Worm (Caenorhabditis elegans): ENCODE measurements around the gene lst-5.

Gene lst-5

DNA sequence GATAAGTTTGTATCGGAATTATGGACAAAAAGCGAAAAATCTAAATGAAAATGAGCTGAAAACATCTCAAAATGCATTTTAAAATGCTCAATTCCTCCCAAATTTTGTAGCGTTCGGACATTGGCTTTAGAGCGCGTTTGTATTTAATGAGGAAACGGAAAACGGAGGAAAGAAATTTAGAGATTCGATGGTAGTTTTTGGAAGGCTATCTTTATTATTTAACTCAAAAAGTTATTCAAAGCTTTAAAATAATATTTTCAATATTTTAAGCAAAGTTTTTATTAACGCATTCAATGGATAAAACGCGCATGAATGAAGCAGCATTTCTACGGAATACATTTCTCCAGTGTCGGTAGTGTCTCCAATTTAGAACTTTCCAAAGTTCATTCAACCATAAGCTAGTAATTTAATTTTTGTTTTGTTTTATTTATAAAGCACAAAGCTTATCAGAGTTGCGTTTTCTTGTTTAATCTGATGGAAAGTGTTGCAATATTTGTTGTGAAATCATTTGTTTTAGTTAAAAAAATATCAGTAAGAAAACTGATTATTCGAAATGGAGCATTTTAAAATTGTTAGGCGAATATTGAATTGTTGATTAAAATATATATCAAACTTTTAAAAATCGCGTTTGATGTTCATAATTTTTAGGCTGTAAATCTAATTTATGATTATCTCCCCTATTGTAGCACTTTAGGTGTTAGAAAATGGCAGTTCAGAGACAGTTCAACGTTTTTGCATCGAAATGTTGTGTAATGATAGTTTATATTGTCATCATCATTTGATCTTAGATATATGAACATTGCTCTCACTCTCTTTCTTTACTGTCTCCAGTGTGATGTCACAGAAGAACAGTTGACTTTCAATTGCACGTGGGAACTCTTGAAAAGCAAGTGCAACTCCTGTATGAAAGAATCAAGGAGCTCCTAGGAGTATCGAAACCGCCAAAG is 50.1 kb downstream of the lst-5 start:
- TF ChIP-seq lsy-2 (tag; optimal IDR thresholded peaks at IDR 0.05), result peak; percentile 21 to 81
- TF ChIP-seq lin-13 (GFP tag; optimal IDR thresholded peaks at IDR 0.05), result peak; percentile 21
- TF ChIP-seq pha-4 (GFP tag; IDR thresholded peaks at IDR 0.05), result no peak
- TF ChIP-seq pha-4 (tag; optimal IDR thresholded peaks at IDR 0.05), result peak; percentile 35
- no peak for TF ChIP-seq ztf-7 (tag; optimal IDR thresholded peaks at IDR 0.05)
- TF ChIP-seq unc-130 (GFP tag; optimal IDR thresholded peaks at IDR 0.05), result peak; percentile 11
- peak; percentile 53; the same call in 1 of the 2 replicates for TF ChIP-seq mdt-29 (GFP tag; IDR thresholded peaks at IDR 0.05)
- peak; percentile 57 for TF ChIP-seq mep-1 (tag; optimal IDR thresholded peaks at IDR 0.05)
- TF ChIP-seq nhr-48 (tag; optimal IDR thresholded peaks at IDR 0.05), result peak; percentile 32
- TF ChIP-seq T20F7.1 (GFP tag; optimal IDR thresholded peaks at IDR 0.05), result peak; percentile 72
- no peak for TF ChIP-seq lim-7 (GFP tag; IDR thresholded peaks at IDR 0.05)
- TF ChIP-seq hlh-11 (tag; optimal IDR thresholded peaks at IDR 0.05), result peak; percentile 78
- TF ChIP-seq hlh-30 (tag; optimal IDR thresholded peaks at IDR 0.05; ENCODE audit: insufficient read depth), result peak; percentile 73
- no peak for TF ChIP-seq daf-16 (GFP tag; optimal IDR thresholded peaks at IDR 0.05)
- peak; percentile 59 for TF ChIP-seq daf-16 (tag; optimal IDR thresholded peaks at IDR 0.05)
- no peak for TF ChIP-seq zfp-2 (tag; optimal IDR thresholded peaks at IDR 0.05)
- no peak for TF ChIP-seq lin-39 (tag; optimal IDR thresholded peaks at IDR 0.05)
- peak; percentile 56 for TF ChIP-seq rbr-2 (tag; optimal IDR thresholded peaks at IDR 0.05)
- 0 out of 2 replicates have a peak, but pooled peaks have one; percentile 23 for TF ChIP-seq hmg-1.1 (GFP tag; IDR thresholded peaks at IDR 0.05)
- TF ChIP-seq nhr-11 (tag; optimal IDR thresholded peaks at IDR 0.05), result peak; percentile 98
- peak; percentile 75 for TF ChIP-seq nhr-10 (tag; optimal IDR thresholded peaks at IDR 0.05)
- peak in 1 of 2 experiments; percentile 72 for TF ChIP-seq hif-1 (tag; optimal IDR thresholded peaks at IDR 0.05)
- TF ChIP-seq mxl-3 (GFP tag; optimal IDR thresholded peaks at IDR 0.05), result peak; percentile 43
- TF ChIP-seq T26A8.4 (GFP tag; IDR thresholded peaks at IDR 0.05), result no peak
- TF ChIP-seq tra-1 (GFP tag; IDR thresholded peaks at IDR 0.05), result peak; percentile 69; the same call in 1 of the 2 replicates
- TF ChIP-seq fkh-10 (GFP tag; optimal IDR thresholded peaks at IDR 0.05), result peak; percentile 15
- TF ChIP-seq ZK337.2 (GFP tag; IDR thresholded peaks at IDR 0.05), result no peak
- no peak for TF ChIP-seq R02D3.7 (tag; optimal IDR thresholded peaks at IDR 0.05)
- peak; percentile 84 for TF ChIP-seq php-3 (GFP tag; IDR thresholded peaks at IDR 0.05)
- TF ChIP-seq nhr-28 (tag; optimal IDR thresholded peaks at IDR 0.05), result peak; percentile 65
- TF ChIP-seq lin-1 (GFP tag; IDR thresholded peaks at IDR 0.05), result peak; percentile 68; the same call in 1 of the 2 replicates
- TF ChIP-seq unc-39 (tag; optimal IDR thresholded peaks at IDR 0.05), result no peak
- peak in 1 of 2 experiments; percentile 47 for TF ChIP-seq mdl-1 (tag; optimal IDR thresholded peaks at IDR 0.05)
- peak; percentile 53; the same call in 1 of the 2 replicates for TF ChIP-seq ceh-20 (GFP tag; IDR thresholded peaks at IDR 0.05)
- peak; percentile 80 for TF ChIP-seq dve-1 (tag; optimal IDR thresholded peaks at IDR 0.05; ENCODE audit: insufficient read depth)
- peak; percentile 59 for TF ChIP-seq dpl-1 (GFP tag; optimal IDR thresholded peaks at IDR 0.05)
- TF ChIP-seq jun-1 (tag; optimal IDR thresholded peaks at IDR 0.05), result no peak
- peak; percentile 32; the same call in 1 of the 2 replicates for TF ChIP-seq vab-7 (GFP tag; IDR thresholded peaks at IDR 0.05)
- no peak for TF ChIP-seq fos-1 (tag; optimal IDR thresholded peaks at IDR 0.05)
- no peak for TF ChIP-seq arid-1 (GFP tag; conservative IDR thresholded peaks at IDR 0.05)
- peak; percentile 91 for TF ChIP-seq dmd-6 (GFP tag; IDR thresholded peaks at IDR 0.05)
- no peak for TF ChIP-seq ces-1 (GFP tag; optimal IDR thresholded peaks at IDR 0.05)
- TF ChIP-seq lin-38 (GFP tag; IDR thresholded peaks at IDR 0.05), result peak; percentile 89
- peak; percentile 38 for TF ChIP-seq nhr-77 (tag; optimal IDR thresholded peaks at IDR 0.05)
- peak; percentile 77 for TF ChIP-seq mes-2 (tag; optimal IDR thresholded peaks at IDR 0.05; ENCODE audit: poor library complexity, severe bottlenecking)
- no peak for TF ChIP-seq lin-15B (tag; optimal IDR thresholded peaks at IDR 0.05)

Measured in whole organism, L4 larva.